Fruit fly (Drosophila melanogaster) whole organism, embryonic: Measurements from ENCODE around the gene Acsx3.

Source experiments
- ATbp ChIP-seq: fragments of 200-800 bp; sonication (Bioruptor generic); optimal IDR thresholded peaks from 2 replicates; lab custom pipeline; 2017; ENCODE audit warnings: missing biosample characterization, mild to moderate bottlenecking, missing genetic modification characterization, missing genetic modification reagents
- BtbVII ChIP-seq: fragments of 200-800 bp; sonication (Bioruptor generic); optimal IDR thresholded peaks from 3 replicates; lab custom pipeline; 2017; ENCODE audit warnings: missing biosample characterization, mild to moderate bottlenecking, missing genetic modification characterization
- CG13424 ChIP-seq: fragments of 200-800 bp; sonication (Bioruptor generic); optimal IDR thresholded peaks from 2 replicates; lab custom pipeline; 2019; ENCODE audit warnings: missing biosample characterization, mild to moderate bottlenecking, missing genetic modification characterization, moderate library complexity
- CG14050 ChIP-seq: fragments of 200-800 bp; sonication (Bioruptor generic); IDR thresholded peaks from 3 replicates; pipeline ENCODE4 v1.3.6; 2022; ENCODE audit warnings: missing biosample characterization, missing genetic modification characterization
- CG14441 ChIP-seq: fragments of 200-800 bp; sonication (Bioruptor generic); IDR thresholded peaks from 2 replicates; pipeline ENCODE4 v1.3.6; 2022; ENCODE audit warnings: missing biosample characterization, missing genetic modification characterization
- CG17829 ChIP-seq: fragments of 200-800 bp; optimal IDR thresholded peaks from 2 replicates; lab custom pipeline; 2019; ENCODE audit warnings: missing biosample characterization, mild to moderate bottlenecking, missing genetic modification characterization, moderate library complexity
- CG18262 ChIP-seq: fragments of 200-800 bp; optimal IDR thresholded peaks from 3 replicates; lab custom pipeline; 2019; ENCODE audit warnings: missing biosample characterization, mild to moderate bottlenecking, missing genetic modification characterization, moderate library complexity
- CG3065 ChIP-seq: fragments of 200-800 bp; sonication (Bioruptor generic); optimal IDR thresholded peaks from 2 replicates; lab custom pipeline; 2016; ENCODE audit warnings: missing biosample characterization, missing genetic modification characterization
- CG33557 ChIP-seq: fragments of 200-800 bp; sonication (Bioruptor generic); optimal IDR thresholded peaks from 2 replicates; lab custom pipeline; 2019; ENCODE audit warnings: missing biosample characterization, mild to moderate bottlenecking, missing genetic modification characterization, moderate library complexity
- CG34422 ChIP-seq: fragments of 200-800 bp; sonication (Bioruptor generic); IDR thresholded peaks from 3 replicates; pipeline ENCODE4 v1.3.6; 2022; ENCODE audit warnings: missing biosample characterization, missing genetic modification characterization
- CG4360 ChIP-seq: fragments of 200-800 bp; sonication (Bioruptor generic); IDR thresholded peaks from 2 replicates; pipeline ENCODE4 v1.3.6; 2022; ENCODE audit warnings: missing biosample characterization, missing genetic modification characterization
- CG6689 ChIP-seq: fragments of 200-800 bp; sonication (Bioruptor generic); IDR thresholded peaks from 2 replicates; pipeline ENCODE4 v1.3.6; 2022; ENCODE audit warnings: missing biosample characterization, missing genetic modification characterization
- CG6765 ChIP-seq: fragments of 200-800 bp; sonication (Bioruptor generic); optimal IDR thresholded peaks from 3 replicates; lab custom pipeline; 2017; ENCODE audit warnings: missing biosample characterization, mild to moderate bottlenecking, missing genetic modification characterization
- CG7372 ChIP-seq: fragments of 200-800 bp; sonication (Bioruptor generic); IDR thresholded peaks from 2 replicates; pipeline ENCODE4 v1.3.6; 2022; ENCODE audit warnings: missing biosample characterization, missing genetic modification characterization
- CG7745 ChIP-seq: fragments of 200-800 bp; sonication (Bioruptor generic); optimal IDR thresholded peaks from 2 replicates; lab custom pipeline; 2018; ENCODE audit warnings: missing biosample characterization, mild to moderate bottlenecking, missing genetic modification characterization, moderate library complexity
- CG9876 ChIP-seq: fragments of 200-800 bp; sonication (Bioruptor generic); optimal IDR thresholded peaks from 2 replicates; lab custom pipeline; 2016; ENCODE audit warnings: missing biosample characterization, missing genetic modification characterization
- D19A ChIP-seq: fragments of 200-800 bp; optimal IDR thresholded peaks from 3 replicates; lab custom pipeline; 2019; ENCODE audit warnings: missing biosample characterization, mild to moderate bottlenecking, missing genetic modification characterization, moderate library complexity
- Doc3 ChIP-seq: fragments of 200-800 bp; sonication (Bioruptor generic); IDR thresholded peaks from 3 replicates; pipeline ENCODE4 v1.3.6; 2022; ENCODE audit warnings: missing biosample characterization, missing genetic modification characterization; ENCODE audit not compliant: partially characterized antibody
- Dref ChIP-seq: fragments of 200-800 bp; sonication (Bioruptor generic); IDR thresholded peaks from 2 replicates; pipeline ENCODE4 v1.3.6; 2022; ENCODE audit warnings: missing biosample characterization, missing genetic modification characterization
- E2f2 ChIP-seq: fragments of 200-800 bp; sonication (Bioruptor generic); IDR thresholded peaks from 2 replicates; pipeline ENCODE4 v1.3.6; 2022; ENCODE audit warnings: missing biosample characterization, missing genetic modification characterization
- Gsc ChIP-seq: fragments of 200-800 bp; sonication (Bioruptor generic); IDR thresholded peaks from 2 replicates; pipeline ENCODE4 v1.3.6; 2022; ENCODE audit warnings: missing biosample characterization, missing genetic modification characterization
- HLHmδ ChIP-seq: fragments of 200-800 bp; sonication (Bioruptor generic); optimal IDR thresholded peaks from 2 replicates; lab custom pipeline; 2018; ENCODE audit warnings: missing biosample characterization, mild to moderate bottlenecking, missing genetic modification characterization, moderate library complexity
- Hr3 ChIP-seq: fragments of 200-800 bp; sonication (Bioruptor generic); optimal IDR thresholded peaks from 3 replicates; lab custom pipeline; 2016; ENCODE audit warnings: missing biosample characterization, missing genetic modification characterization
- Hr51 ChIP-seq, 2 experiments: fragments of 200-800 bp; sonication (Bioruptor generic); optimal IDR thresholded peaks; 2 replicates in 1 of 2; 3 replicates in 1 of 2; lab custom pipeline; 2016 to 2018; ENCODE audit warnings: missing biosample characterization in 2 of 2, missing genetic modification characterization in 2 of 2, mild to moderate bottlenecking in 1 of 2, moderate library complexity in 1 of 2
- Lhr ChIP-seq: fragments of 200-800 bp; sonication (Bioruptor generic); optimal IDR thresholded peaks from 3 replicates; lab custom pipeline; 2017; ENCODE audit warnings: mild to moderate bottlenecking, missing biosample characterization, missing genetic modification reagents, missing genetic modification characterization
- Max ChIP-seq: fragments of 200-800 bp; sonication (Bioruptor generic); optimal IDR thresholded peaks from 2 replicates; lab custom pipeline; 2016; ENCODE audit warnings: missing biosample characterization, mild to moderate bottlenecking, missing genetic modification characterization
- Mes4 ChIP-seq: fragments of 200-800 bp; sonication (Bioruptor generic); optimal IDR thresholded peaks from 2 replicates; lab custom pipeline; 2016; ENCODE audit warnings: missing biosample characterization, missing genetic modification characterization
- Nf-YA ChIP-seq: fragments of 200-800 bp; sonication (Bioruptor generic); IDR thresholded peaks from 2 replicates; pipeline ENCODE4 v1.3.6; 2022; ENCODE audit warnings: missing biosample characterization, missing genetic modification characterization
- Side ChIP-seq: fragments of 200-800 bp; sonication (Bioruptor generic); optimal IDR thresholded peaks from 2 replicates; lab custom pipeline; 2016; ENCODE audit warnings: missing biosample characterization, missing genetic modification characterization
- Sox102F ChIP-seq: fragments of 200-800 bp; sonication (Bioruptor generic); optimal IDR thresholded peaks from 2 replicates; lab custom pipeline; 2018; ENCODE audit warnings: missing biosample characterization, mild to moderate bottlenecking, missing genetic modification characterization, moderate library complexity
- Spps ChIP-seq: fragments of 200-800 bp; sonication (Bioruptor generic); optimal IDR thresholded peaks from 2 replicates; lab custom pipeline; 2018; ENCODE audit warnings: missing biosample characterization, mild to moderate bottlenecking, missing genetic modification characterization
- Sry-δ ChIP-seq: fragments of 200-800 bp; sonication (Bioruptor generic); optimal IDR thresholded peaks from 2 replicates; lab custom pipeline; 2016; ENCODE audit warnings: missing biosample characterization, missing genetic modification characterization
- Vsx1 ChIP-seq: fragments of 200-800 bp; sonication (Bioruptor generic); optimal IDR thresholded peaks from 2 replicates; lab custom pipeline; 2017; ENCODE audit warnings: missing biosample characterization, mild to moderate bottlenecking, missing genetic modification characterization, missing genetic modification reagents
- Xrp1 ChIP-seq: fragments of 200-800 bp; sonication (Bioruptor generic); IDR thresholded peaks from 2 replicates; pipeline ENCODE4 v1.3.6; 2022; ENCODE audit warnings: missing biosample characterization, missing genetic modification characterization
- br ChIP-seq: fragments of >200 bp; optimal IDR thresholded peaks from 2 replicates; lab custom pipeline; 2017
- cas ChIP-seq: fragments of 200-800 bp; sonication (Bioruptor generic); IDR thresholded peaks from 2 replicates; pipeline ENCODE4 v1.3.6; 2022; ENCODE audit warnings: missing biosample characterization, missing genetic modification characterization
- dm ChIP-seq: fragments of 200-800 bp; sonication (Bioruptor generic); optimal IDR thresholded peaks from 3 replicates; lab custom pipeline; 2016; ENCODE audit warnings: missing biosample characterization, missing genetic modification characterization
- dmrt99B ChIP-seq: fragments of 200-800 bp; sonication (Bioruptor generic); optimal IDR thresholded peaks from 2 replicates; lab custom pipeline; 2018; ENCODE audit warnings: missing biosample characterization, mild to moderate bottlenecking, missing genetic modification characterization, moderate library complexity
- exex ChIP-seq: fragments of 200-800 bp; sonication (Bioruptor generic); optimal IDR thresholded peaks from 4 replicates; lab custom pipeline; 2018; ENCODE audit warnings: missing biosample characterization, mild to moderate bottlenecking, missing genetic modification characterization, moderate library complexity
- hkb ChIP-seq, 2 experiments: fragments of 200-800 bp in 1 of 2; fragments of >200 bp in 1 of 2; sonication (Bioruptor generic) in 1 of 2; IDR thresholded peaks in 1 of 2; optimal IDR thresholded peaks in 1 of 2; 2 replicates each; pipeline versions ENCODE4 v1.3.6 to Lab custom; 2017 to 2022; ENCODE audit warnings: missing biosample characterization in 1 of 2, missing genetic modification characterization in 1 of 2
- jumu ChIP-seq: fragments of 200-800 bp; sonication (Bioruptor generic); optimal IDR thresholded peaks from 3 replicates; lab custom pipeline; 2016; ENCODE audit warnings: missing biosample characterization, missing genetic modification characterization
- lmd ChIP-seq: fragments of 200-800 bp; sonication (Bioruptor generic); IDR thresholded peaks from 2 replicates; pipeline ENCODE4 v1.3.6; 2022; ENCODE audit warnings: missing biosample characterization, missing genetic modification characterization
- mam ChIP-seq: fragments of 200-800 bp; sonication (Bioruptor generic); optimal IDR thresholded peaks from 3 replicates; lab custom pipeline; 2016; ENCODE audit warnings: missing biosample characterization, missing genetic modification characterization
- nmo ChIP-seq: fragments of 200-800 bp; sonication (Bioruptor generic); optimal IDR thresholded peaks from 2 replicates; lab custom pipeline; 2018; ENCODE audit warnings: missing biosample characterization, mild to moderate bottlenecking, missing genetic modification characterization, moderate library complexity
- sens ChIP-seq: fragments of 200-800 bp; sonication (Bioruptor generic); peaks from one replicate; lab custom pipeline; 2016; ENCODE audit warnings: missing biosample characterization, missing genetic modification characterization
- sim ChIP-seq: fragments of 200-800 bp; sonication (Bioruptor generic); IDR thresholded peaks from 2 replicates; pipeline ENCODE4 v1.3.6; 2022; ENCODE audit warnings: missing biosample characterization, missing genetic modification characterization
- sr ChIP-seq: fragments of 200-800 bp; sonication (Bioruptor generic); IDR thresholded peaks from 3 replicates; pipeline ENCODE4 v1.3.6; 2022; ENCODE audit warnings: missing biosample characterization, missing genetic modification characterization
- tap ChIP-seq: fragments of 200-800 bp; optimal IDR thresholded peaks from 3 replicates; lab custom pipeline; 2019; ENCODE audit warnings: missing biosample characterization, mild to moderate bottlenecking, missing genetic modification characterization, moderate library complexity
- toy ChIP-seq: fragments of 200-800 bp; sonication (Bioruptor generic); IDR thresholded peaks from 2 replicates; pipeline ENCODE4 v1.3.6; 2022; ENCODE audit warnings: missing biosample characterization, missing genetic modification characterization
- tx ChIP-seq: fragments of 200-800 bp; sonication (Bioruptor generic); optimal IDR thresholded peaks from 2 replicates; lab custom pipeline; 2016; ENCODE audit warnings: missing biosample characterization, missing genetic modification characterization
- zfh1 ChIP-seq: fragments of 200-800 bp; sonication (Bioruptor generic); IDR thresholded peaks from 3 replicates; pipeline ENCODE4 v1.3.6; 2022; ENCODE audit warnings: missing biosample characterization, missing genetic modification characterization

Acsx3 gene

dm6 chr3R:19822138-19822537 is 41.1 kb downstream of the Acsx3 start (continued):
- TF ChIP-seq zfh1 (GFP tag; lab: Robert Waterston, UW) (no peak), CG33557 (GFP tag; lab: Kevin White, UChicago) (peak; percentile 48), tap (peak; percentile 11), sim (GFP tag; lab: Robert Waterston, UW) (no peak), hkb (optimal IDR thresholded peaks at IDR 0.05; lab: Kevin White, UChicago) (no peak), hkb (GFP tag; IDR thresholded peaks at IDR 0.05; lab: Robert Waterston, UW) (no peak), Vsx1 (GFP tag; lab: Kevin White, UChicago) (no peak), Dref (GFP tag; lab: Robert Waterston, UW) (no peak), CG4360 (GFP tag; lab: Robert Waterston, UW) (no peak), CG9876 (GFP tag; lab: Kevin White, UChicago) (no peak), cas (GFP tag; lab: Robert Waterston, UW) (no peak), br (lab: Kevin White, UChicago) (no peak), CG14441 (GFP tag; lab: Robert Waterston, UW) (no peak), jumu (GFP tag; lab: Kevin White, UChicago) (no peak), lmd (GFP tag; lab: Robert Waterston, UW) (no peak), BtbVII (GFP tag; lab: Kevin White, UChicago) (no peak), Side (GFP tag; lab: Kevin White, UChicago) (no peak), toy (no peak)
- TF ChIP-seq, all 482 proteins: peak for 24

- TF ChIP-seq Sry-δ (no peak), sr (GFP tag; lab: Robert Waterston, UW) (no peak), Gsc (GFP tag; lab: Robert Waterston, UW) (no peak), exex (tag; lab: Kevin White, UChicago) (no peak), D19A (tag; lab: Kevin White, UChicago) (peak; percentile 92), E2f2 (GFP tag; lab: Robert Waterston, UW) (no peak), CG17829 (tag; lab: Kevin White, UChicago) (no peak), Hr3 (GFP tag; lab: Kevin White, UChicago) (no peak), dmrt99B (tag; lab: Kevin White, UChicago) (peak; percentile 39), CG18262 (tag; lab: Kevin White, UChicago) (peak; percentile 18), Spps (no peak), nmo (GFP tag; lab: Kevin White, UChicago) (peak; percentile 25), CG6689 (GFP tag; lab: Robert Waterston, UW) (0 out of 2 replicates have a peak, but pooled peaks have one; percentile 8), dm (no peak), CG14050 (GFP tag; lab: Robert Waterston, UW) (no peak), CG7745 (tag; lab: Kevin White, UChicago) (no peak), CG6765 (GFP tag; lab: Kevin White, UChicago) (no peak), CG3065 (GFP tag; lab: Kevin White, UChicago) (no peak), HLHmδ (GFP tag; lab: Kevin White, UChicago) (no peak), CG13424 (peak; percentile 40), Mes4 (GFP tag; lab: Kevin White, UChicago) (no peak), Nf-YA (GFP tag; lab: Robert Waterston, UW) (no peak), mam (GFP tag; lab: Kevin White, UChicago) (no peak), Doc3 (GFP tag; lab: Robert Waterston, UW) (no peak), lmd (GFP tag; lab: Robert Waterston, UW) (peak; percentile 19; the same call in 1 of the 2 replicates), Xrp1 (GFP tag; lab: Robert Waterston, UW) (0 out of 2 replicates have a peak, but pooled peaks have one; percentile 11), tx (GFP tag; lab: Kevin White, UChicago) (no peak), Sox102F (GFP tag; lab: Kevin White, UChicago) (peak; percentile 24), ATbp (peak; percentile 15), Max (no peak), Lhr (GFP tag; lab: Kevin White, UChicago) (no peak), CG34422 (GFP tag; lab: Robert Waterston, UW) (no peak), Hr51 (GFP tag; optimal IDR thresholded peaks at IDR 0.05; lab: Kevin White, UChicago) (peak in 1 of 2 experiments; percentile 67), sens (GFP tag; lab: Kevin White, UChicago) (peak; percentile 82), CG7372 (no peak)
These were observed 43.4 kb downstream of the Acsx3 start for dm6 chr3R:19824480-19824879.
